Worm (Caenorhabditis elegans) whole organism, L4 larva: ENCODE measurements around the gene ZK262.9.
"Not testable (repeated sequence)": the region's sequence is repeated elsewhere in the genome, so short reads cannot be mapped to it uniquely, and the experiment has no call there.

Experiments used
- F49E8.2 ChIP-seq: sonication (generic microtip); optimal IDR thresholded peaks from 2 replicates; lab custom pipeline; 2016; ENCODE audit warnings: missing compliant biosample characterization, mild to moderate bottlenecking, missing genetic modification characterization, borderline replicate concordance
- ZK546.5 ChIP-seq, 2 experiments: sonication (generic microtip); optimal IDR thresholded peaks; 2 replicates each; lab custom pipeline; 2017; ENCODE audit warnings: missing biosample characterization in 2 of 2, missing genetic modification characterization in 2 of 2
- daf-19 ChIP-seq: fragments of 200-800 bp; sonication (Bioruptor generic); conservative IDR thresholded peaks from 2 replicates; pipeline ENCODE4 v1.3.6; 2022; ENCODE audit warnings: missing genetic modification characterization, missing compliant biosample characterization
- daf-8 ChIP-seq: fragments of 200-800 bp; sonication (Bioruptor generic); IDR thresholded peaks from 2 replicates; pipeline ENCODE4 v1.3.6; 2022; ENCODE audit warnings: missing genetic modification characterization, missing compliant biosample characterization
- hmg-1.1 ChIP-seq: fragments of 200-800 bp; sonication (Bioruptor generic); IDR thresholded peaks from 2 replicates; pipeline ENCODE4 v1.3.6; 2022; ENCODE audit warnings: missing genetic modification reagents, missing genetic modification characterization, missing compliant biosample characterization
- lim-7 ChIP-seq: fragments of 200-800 bp; sonication (Bioruptor generic); IDR thresholded peaks from 2 replicates; pipeline ENCODE4 v1.3.6; 2022; ENCODE audit warnings: missing genetic modification characterization, missing compliant biosample characterization
- lin-38 ChIP-seq: fragments of 200-800 bp; sonication (Bioruptor generic); IDR thresholded peaks from 2 replicates; pipeline ENCODE4 v1.3.6; 2022; ENCODE audit warnings: missing genetic modification reagents, missing genetic modification characterization, missing compliant biosample characterization
- nhr-237 ChIP-seq: sonication (generic microtip); optimal IDR thresholded peaks from 2 replicates; lab custom pipeline; 2017; ENCODE audit warnings: missing biosample characterization, missing genetic modification characterization
- nhr-41 ChIP-seq: fragments of 200-800 bp; sonication (Bioruptor generic); IDR thresholded peaks from 2 replicates; pipeline ENCODE4 v1.3.6; 2022; ENCODE audit warnings: missing genetic modification reagents, missing genetic modification characterization, missing compliant biosample characterization
- pqm-1 ChIP-seq: sonication (generic microtip); optimal IDR thresholded peaks from 2 replicates; lab custom pipeline; 2017; ENCODE audit warnings: missing biosample characterization, missing genetic modification characterization
- unc-39 ChIP-seq: sonication (generic microtip); optimal IDR thresholded peaks from 2 replicates; lab custom pipeline; 2017; ENCODE audit warnings: missing biosample characterization, missing genetic modification characterization
- ztf-11 ChIP-seq: fragments of 150-350 bp; optimal IDR thresholded peaks from 2 replicates; lab custom pipeline; 2014; ENCODE audit warnings: missing biosample characterization, missing genetic modification characterization

DNA sequence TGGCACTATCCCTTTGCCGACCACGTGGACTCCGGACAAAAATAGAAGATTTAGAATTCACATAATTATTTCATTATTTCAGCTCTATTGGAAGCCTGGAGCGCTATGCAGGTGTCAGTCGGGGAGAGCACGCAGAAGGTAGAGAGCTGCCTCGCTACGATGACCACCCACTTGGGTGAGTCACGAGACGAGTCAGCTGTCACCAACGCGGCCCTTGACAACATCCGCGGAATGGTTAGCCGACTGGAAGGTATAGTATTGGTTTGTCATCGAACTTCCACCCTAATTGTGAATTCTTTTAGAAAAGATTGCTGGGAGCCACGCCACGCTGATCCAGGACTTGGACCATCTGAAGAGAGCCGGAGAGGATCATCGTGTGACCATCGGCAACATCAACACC is at the start of gene ZK262.9:
- TF ChIP-seq ztf-11 (tag; lab: Kevin White, UChicago); F49E8.2; nhr-41 (GFP tag; lab: Robert Waterston, UW); pqm-1; ZK546.5 (tag; optimal IDR thresholded peaks at IDR 0.05; lab: Kevin White, UChicago); daf-19; daf-8 (GFP tag; lab: Robert Waterston, UW); lin-38; unc-39 (tag; lab: Kevin White, UChicago); lim-7 (GFP tag; lab: Robert Waterston, UW); nhr-237 (tag; lab: Kevin White, UChicago); hmg-1.1 (GFP tag; lab: Robert Waterston, UW): not testable (repeated sequence)
